Worm (Caenorhabditis elegans) whole organism, midembryonic: ENCODE results near the gene lsy-2.

ENCODE experiments used
- T22C8.4 ChIP-seq: fragments of 200-800 bp; sonication (Bioruptor generic); IDR thresholded peaks from 2 replicates; pipeline ENCODE4 v1.3.6; 2022; ENCODE audit warnings: missing genetic modification characterization, missing compliant biosample characterization
- cog-1 ChIP-seq: sonication (generic microtip); optimal IDR thresholded peaks from 2 replicates; lab custom pipeline; 2016; ENCODE audit warnings: missing genetic modification characterization, missing compliant biosample characterization
- flt-1 ChIP-seq: fragments of 200-800 bp; sonication (Bioruptor generic); IDR thresholded peaks from 2 replicates; pipeline ENCODE4 v1.3.6; 2022; ENCODE audit warnings: missing genetic modification characterization, missing compliant biosample characterization
- klf-2 ChIP-seq: fragments of 200-800 bp; sonication (Bioruptor generic); conservative IDR thresholded peaks from 2 replicates; pipeline ENCODE4 v1.3.6; 2022; ENCODE audit warnings: missing genetic modification reagents, missing genetic modification characterization, missing compliant biosample characterization
- med-1 ChIP-seq: sonication (generic microtip); optimal IDR thresholded peaks from 2 replicates; lab custom pipeline; 2017; ENCODE audit warnings: missing genetic modification characterization, mild to moderate bottlenecking, missing compliant biosample characterization, antibody characterized with exemption, missing genetic modification reagents; ENCODE audit not compliant: insufficient read depth
- ref-1 ChIP-seq: fragments of 200-800 bp; sonication (Bioruptor generic); conservative IDR thresholded peaks from 2 replicates; pipeline ENCODE4 v1.3.6; 2022; ENCODE audit warnings: missing genetic modification reagents, missing genetic modification characterization, missing compliant biosample characterization
- tab-1 ChIP-seq: fragments of 200-800 bp; sonication (Bioruptor generic); IDR thresholded peaks from 2 replicates; pipeline ENCODE4 v1.3.6; 2022; ENCODE audit warnings: missing genetic modification characterization, missing compliant biosample characterization
- ztf-23 ChIP-seq: fragments of 200-800 bp; sonication (Bioruptor generic); IDR thresholded peaks from 2 replicates; pipeline ENCODE4 v1.3.6; 2022; ENCODE audit warnings: missing genetic modification reagents, missing genetic modification characterization, missing compliant biosample characterization
- ztf-29 ChIP-seq: fragments of 200-800 bp; sonication (Bioruptor generic); IDR thresholded peaks from 2 replicates; pipeline ENCODE4 v1.3.6; 2022; ENCODE audit warnings: missing genetic modification reagents, missing genetic modification characterization, missing compliant biosample characterization

The lsy-2 gene

DNA sequence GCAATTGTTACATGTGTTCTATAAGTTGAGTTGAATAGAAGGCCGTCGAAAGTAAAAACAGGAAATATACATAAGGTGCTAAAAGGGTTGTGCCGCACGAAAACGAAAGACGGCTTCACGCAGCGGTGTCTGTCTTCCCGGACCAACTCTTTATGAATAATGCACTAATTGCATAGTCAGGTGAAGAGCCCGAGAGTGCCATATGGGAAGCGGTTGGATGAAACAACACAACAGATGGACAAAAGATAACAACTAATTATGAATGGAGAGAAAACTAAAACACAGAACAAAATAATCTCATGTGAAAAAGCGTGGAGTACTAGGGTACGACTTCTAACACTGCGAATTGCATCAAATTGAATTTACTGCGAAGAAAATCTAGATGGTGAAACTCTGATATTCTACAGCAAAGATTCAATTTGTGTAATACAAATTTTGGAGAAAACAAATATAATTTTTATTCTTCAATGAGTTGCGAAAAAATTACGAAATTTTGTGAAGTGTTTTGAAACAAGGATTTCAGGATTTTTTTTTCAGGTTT lies 40.6 kb upstream of the lsy-2 start:
- TF ChIP-seq tab-1 (GFP tag; lab: Robert Waterston, UW) (no peak), ztf-23 (GFP tag; lab: Robert Waterston, UW) (no peak), klf-2 (GFP tag; lab: Robert Waterston, UW) (no peak), ztf-29 (GFP tag; lab: Robert Waterston, UW) (no peak), med-1 (no peak), T22C8.4 (GFP tag; lab: Robert Waterston, UW) (no peak), ref-1 (GFP tag; lab: Robert Waterston, UW) (no peak), flt-1 (no peak), cog-1 (tag; lab: Kevin White, UChicago) (no peak)

DNA sequence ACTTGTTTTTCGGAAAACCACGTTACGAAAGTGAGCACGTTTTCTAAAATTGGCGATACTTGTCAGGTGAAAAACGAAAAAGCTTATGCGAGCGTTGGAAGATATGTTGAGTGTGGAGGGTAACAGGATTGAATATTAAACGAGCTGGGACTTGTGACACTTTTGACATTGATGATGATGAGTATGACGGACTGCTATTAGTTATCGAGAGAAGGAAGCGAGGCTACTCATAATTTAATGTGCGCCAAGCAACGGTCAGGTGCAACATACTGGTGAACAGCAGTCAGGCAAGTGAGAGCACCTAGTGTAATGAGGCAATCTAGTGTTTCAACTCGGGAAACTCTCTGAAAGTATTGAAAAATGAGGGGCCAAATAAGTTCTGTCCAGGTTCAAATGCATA lies 39.3 kb upstream of the lsy-2 start:
- no peak for TF ChIP-seq cog-1 (tag; lab: Kevin White, UChicago)
- TF ChIP-seq T22C8.4 (GFP tag; lab: Robert Waterston, UW), result no peak
- TF ChIP-seq ztf-29 (GFP tag; lab: Robert Waterston, UW), result no peak
- TF ChIP-seq flt-1, result no peak
- TF ChIP-seq ref-1 (GFP tag; lab: Robert Waterston, UW), result no peak

DNA sequence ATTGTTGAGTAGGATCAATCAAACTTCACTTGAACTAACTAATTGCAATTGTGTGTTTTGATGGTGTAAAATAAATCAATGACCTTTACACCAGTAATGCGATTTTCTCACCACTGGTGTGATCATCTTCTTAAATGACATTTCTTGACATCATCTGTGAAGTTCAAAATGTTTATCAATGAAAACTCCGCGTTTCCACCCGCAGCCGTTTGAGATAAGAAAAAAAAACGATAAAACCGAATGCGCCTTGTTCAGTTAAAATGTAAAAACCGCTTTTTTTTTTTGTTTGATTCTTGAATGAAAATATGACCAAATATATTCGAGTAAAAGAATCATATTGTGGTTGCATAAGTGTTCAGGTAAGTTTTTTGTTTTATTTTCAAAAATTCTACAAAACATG lies 37.9 kb upstream of the lsy-2 start, which contains the start of gene Y102A11A.1:
Y102A11A.1 (plus strand) TSS at position 223 of the 400 bp plus-strand sequence.
- no peak for TF ChIP-seq klf-2 (GFP tag; lab: Robert Waterston, UW)
- no peak for TF ChIP-seq flt-1
- no peak for TF ChIP-seq med-1
- TF ChIP-seq T22C8.4 (GFP tag; lab: Robert Waterston, UW), result no peak
- no peak for TF ChIP-seq ref-1 (GFP tag; lab: Robert Waterston, UW)
- no peak for TF ChIP-seq tab-1 (GFP tag; lab: Robert Waterston, UW)
- no peak for TF ChIP-seq cog-1 (tag; lab: Kevin White, UChicago)
- TF ChIP-seq ztf-29 (GFP tag; lab: Robert Waterston, UW), result no peak
- TF ChIP-seq ztf-23 (GFP tag; lab: Robert Waterston, UW), result no peak

DNA sequence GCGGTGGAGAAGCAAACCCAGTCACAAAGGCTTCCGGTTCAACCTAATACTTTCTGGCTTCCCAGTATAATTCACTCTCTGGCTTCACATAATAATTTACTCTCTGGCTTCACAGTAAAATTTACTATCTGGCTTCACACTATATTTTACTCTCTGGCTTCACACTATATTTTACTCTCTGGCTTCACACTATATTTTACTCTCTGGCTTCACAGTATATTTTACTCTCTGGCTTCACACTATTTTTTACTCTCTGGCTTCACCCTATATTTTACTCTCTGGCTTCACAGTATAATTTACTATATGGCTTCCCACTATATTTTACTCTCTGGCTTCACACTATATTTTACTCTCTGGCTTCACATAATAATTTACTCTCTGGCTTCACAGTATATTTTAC lies 32.6 kb upstream of the lsy-2 start:
- TF ChIP-seq ztf-23 (GFP tag; lab: Robert Waterston, UW), result 0 out of 2 replicates have a peak, but pooled peaks have one; percentile 25

DNA sequence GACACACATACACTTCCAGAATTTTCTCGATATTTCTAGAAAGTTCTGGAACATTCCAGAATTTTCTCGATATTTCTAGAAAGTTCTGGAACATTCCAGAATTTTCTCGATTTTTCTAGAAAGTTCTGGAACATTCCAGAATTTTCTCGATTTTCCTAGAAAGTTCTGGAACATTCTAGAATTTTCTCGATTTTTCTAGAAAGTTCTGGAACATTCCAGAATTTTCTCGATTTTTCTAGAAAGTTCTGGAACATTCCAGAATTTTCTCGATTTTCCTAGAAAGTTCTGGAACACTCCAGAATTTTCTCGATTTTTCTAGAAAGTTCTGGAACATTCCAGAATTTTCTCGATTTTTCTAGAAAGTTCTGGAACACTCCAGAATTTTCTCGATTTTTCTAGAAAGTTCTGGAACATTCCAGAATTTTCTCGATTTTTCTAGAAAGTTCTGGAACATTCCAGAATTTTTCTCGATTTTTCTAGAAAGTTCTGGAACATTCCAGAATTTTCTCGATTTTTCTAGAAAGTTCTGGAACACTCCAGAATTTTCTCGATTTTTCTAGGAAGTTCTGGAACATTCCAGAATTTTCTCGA lies 31.6 kb upstream of the lsy-2 start:
- TF ChIP-seq flt-1 (peak; percentile 97), ref-1 (GFP tag; lab: Robert Waterston, UW) (peak; percentile 63; the same call in 1 of the 2 replicates), ztf-23 (GFP tag; lab: Robert Waterston, UW) (0 out of 2 replicates have a peak, but pooled peaks have one; percentile 61), tab-1 (GFP tag; lab: Robert Waterston, UW) (peak; percentile 81)

DNA sequence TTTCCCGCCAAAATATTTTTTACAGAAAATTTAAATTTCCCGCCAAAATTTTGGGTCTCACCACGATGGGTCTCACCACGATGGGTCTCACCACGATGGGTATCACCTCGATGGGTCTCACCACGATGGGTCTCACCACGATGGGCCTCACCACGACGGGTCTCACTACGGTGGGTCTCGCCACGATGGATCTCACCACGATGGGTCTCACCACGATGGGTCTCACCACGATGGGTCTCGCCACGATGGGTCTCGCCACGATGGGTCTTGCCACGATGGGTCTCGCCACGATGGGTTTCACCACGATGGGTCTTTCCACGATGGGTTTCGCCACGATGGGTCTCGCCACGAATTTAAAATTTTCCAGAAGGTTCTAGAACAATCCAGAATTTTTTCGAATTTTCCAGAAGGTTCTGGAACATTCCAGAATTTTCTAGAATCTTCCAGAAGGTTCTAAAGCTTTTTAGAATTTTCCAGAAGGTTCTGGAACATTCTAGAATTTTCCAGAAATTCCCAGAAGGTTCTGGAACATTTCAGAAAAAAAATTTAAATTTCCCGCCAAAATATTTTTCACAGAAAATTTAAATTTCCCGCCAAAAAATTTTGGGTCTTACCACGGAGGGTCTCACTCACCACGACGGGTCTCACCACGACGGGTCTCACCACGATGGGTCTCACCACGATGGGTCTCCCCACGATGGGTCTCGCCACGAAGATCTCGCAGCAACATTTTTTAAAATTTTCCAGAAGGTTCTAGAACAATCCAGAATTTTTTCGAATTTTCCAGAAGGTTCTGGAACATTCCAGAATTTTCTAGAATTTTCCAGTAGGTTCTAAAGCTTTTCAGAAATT lies 30.8 kb upstream of the lsy-2 start:
- TF ChIP-seq flt-1 (peak; percentile 66; the same call in 1 of the 2 replicates), tab-1 (GFP tag; lab: Robert Waterston, UW) (peak; percentile 77), klf-2 (GFP tag; lab: Robert Waterston, UW) (0 out of 2 replicates have a peak, but pooled peaks have one; percentile 52), T22C8.4 (GFP tag; lab: Robert Waterston, UW) (0 out of 2 replicates have a peak, but pooled peaks have one; percentile 19), ztf-23 (GFP tag; lab: Robert Waterston, UW) (0 out of 2 replicates have a peak, but pooled peaks have one; percentile 30), ref-1 (GFP tag; lab: Robert Waterston, UW) (0 out of 2 replicates have a peak, but pooled peaks have one; percentile 25)

DNA sequence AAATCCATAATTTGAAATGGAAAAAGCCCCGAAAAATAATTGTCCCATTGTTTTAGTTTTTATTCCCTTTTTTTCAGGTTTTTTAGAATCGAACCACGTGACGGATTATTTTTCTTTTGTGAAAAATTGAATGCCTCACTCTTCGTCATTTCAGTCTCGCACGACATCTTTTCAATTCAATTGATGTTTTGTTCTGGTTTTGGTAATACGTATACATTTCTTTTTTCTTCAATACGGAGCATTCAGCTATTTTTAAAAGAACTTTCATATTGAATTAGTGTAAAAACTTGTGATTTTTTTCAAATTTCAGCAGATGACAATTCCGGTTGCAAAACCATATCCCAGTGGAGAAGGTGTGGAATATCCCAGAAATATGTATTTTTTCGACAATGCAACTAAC lies 24.8 kb upstream of the lsy-2 start, which contains the start of gene F49H12.7:
F49H12.7 (plus strand) TSS at position 301 of the 400 bp plus-strand sequence.
- no peak for TF ChIP-seq tab-1 (GFP tag; lab: Robert Waterston, UW)
- no peak for TF ChIP-seq ref-1 (GFP tag; lab: Robert Waterston, UW)
- TF ChIP-seq ztf-23 (GFP tag; lab: Robert Waterston, UW), result no peak
- no peak for TF ChIP-seq med-1
- no peak for TF ChIP-seq flt-1
- TF ChIP-seq T22C8.4 (GFP tag; lab: Robert Waterston, UW), result no peak
- TF ChIP-seq klf-2 (GFP tag; lab: Robert Waterston, UW), result no peak
- no peak for TF ChIP-seq cog-1 (tag; lab: Kevin White, UChicago)
- TF ChIP-seq ztf-29 (GFP tag; lab: Robert Waterston, UW), result no peak

DNA sequence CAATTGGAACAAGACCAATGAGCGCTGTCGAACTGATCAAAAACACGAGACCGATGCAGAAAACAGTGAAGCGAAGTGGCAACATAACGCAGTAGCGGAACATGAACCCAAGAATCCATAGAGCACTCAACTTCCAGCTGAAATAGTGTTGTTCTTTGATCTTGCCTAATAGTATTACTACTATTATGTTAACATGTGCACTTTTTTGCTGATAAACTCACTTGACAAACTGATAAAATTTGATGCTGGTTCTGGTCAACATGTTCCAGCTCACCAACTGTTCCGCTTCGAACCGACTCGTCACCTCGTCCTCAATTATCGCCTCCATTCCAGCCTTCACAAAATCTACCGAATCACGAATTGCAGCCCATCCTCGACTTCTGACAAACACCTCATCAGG lies 21.2 kb upstream of the lsy-2 start:
- TF ChIP-seq ref-1 (GFP tag; lab: Robert Waterston, UW), result no peak
- no peak for TF ChIP-seq flt-1
- TF ChIP-seq cog-1 (tag; lab: Kevin White, UChicago), result no peak
- no peak for TF ChIP-seq med-1
- no peak for TF ChIP-seq tab-1 (GFP tag; lab: Robert Waterston, UW)
- TF ChIP-seq ztf-23 (GFP tag; lab: Robert Waterston, UW), result no peak
- no peak for TF ChIP-seq T22C8.4 (GFP tag; lab: Robert Waterston, UW)

DNA sequence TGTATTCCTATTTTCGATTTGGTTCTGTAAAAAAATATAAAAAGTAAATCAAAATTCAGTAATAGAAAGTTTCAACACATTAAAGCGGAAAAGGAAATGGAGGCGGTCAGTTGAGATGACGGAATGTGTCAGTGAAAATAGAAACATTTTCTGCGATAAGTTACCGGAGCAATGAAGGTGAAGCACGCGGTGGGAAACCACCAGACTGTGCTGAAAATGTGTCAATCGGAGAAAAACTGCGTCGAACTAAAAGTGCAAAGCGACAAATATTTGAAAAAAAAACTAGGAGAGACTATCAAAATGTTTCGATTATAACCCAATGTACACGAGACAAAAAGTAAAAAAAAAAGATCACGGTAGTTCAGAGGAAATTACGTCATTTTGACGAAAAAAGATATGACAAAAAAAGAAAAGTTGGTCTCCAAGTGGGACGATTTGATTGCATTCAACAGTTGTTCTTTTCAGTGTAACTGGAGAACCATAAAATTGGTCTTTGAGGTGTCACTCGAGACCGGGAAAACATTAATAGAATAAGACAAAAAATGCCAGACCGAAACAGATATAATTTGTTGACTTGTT lies 19.0 kb upstream of the lsy-2 start, which contains the start of gene acl-4:
acl-4 (minus strand) TSS at position 27 of the 579 bp plus-strand sequence.
- no peak for TF ChIP-seq flt-1
- TF ChIP-seq ztf-29 (GFP tag; lab: Robert Waterston, UW), result no peak
- no peak for TF ChIP-seq ztf-23 (GFP tag; lab: Robert Waterston, UW)
- no peak for TF ChIP-seq tab-1 (GFP tag; lab: Robert Waterston, UW)
- TF ChIP-seq med-1, result no peak
- no peak for TF ChIP-seq klf-2 (GFP tag; lab: Robert Waterston, UW)
- TF ChIP-seq ref-1 (GFP tag; lab: Robert Waterston, UW), result no peak
- TF ChIP-seq T22C8.4 (GFP tag; lab: Robert Waterston, UW), result no peak
- no peak for TF ChIP-seq cog-1 (tag; lab: Kevin White, UChicago)
